Worm (Caenorhabditis elegans) whole organism, young adult: Measurements from ENCODE around the gene irg-3.
A peak's percentile ranks its signal among the peaks of the same experiment; 100 is the strongest.
"Not testable (repeated sequence)": the region's sequence is repeated elsewhere in the genome, so short reads cannot be mapped to it uniquely, and the experiment has no call there.

Experiments used
- B0035.1 ChIP-seq: sonication (generic microtip); optimal IDR thresholded peaks from 2 replicates; lab custom pipeline; 2016; ENCODE audit warnings: missing genetic modification characterization, mild to moderate bottlenecking, missing compliant biosample characterization, missing genotype, missing genetic modification reagents
- C17E4.6 ChIP-seq: fragments of 200-800 bp; sonication (Bioruptor generic); IDR thresholded peaks from 2 replicates; pipeline ENCODE4 v1.3.6; 2022; ENCODE audit warnings: missing genetic modification reagents, missing genetic modification characterization, missing compliant biosample characterization
- F52B5.7 ChIP-seq: sonication (generic microtip); optimal IDR thresholded peaks from 2 replicates; lab custom pipeline; 2016; ENCODE audit warnings: mild to moderate bottlenecking, missing genetic modification characterization, missing compliant biosample characterization
- K12H6.12 ChIP-seq: fragments of 200-800 bp; sonication (Bioruptor generic); optimal IDR thresholded peaks from 2 replicates; lab custom pipeline; 2018; ENCODE audit warnings: mild to moderate bottlenecking, missing genetic modification characterization, missing compliant biosample characterization
- Y67H2A.10 ChIP-seq: fragments of 200-800 bp; sonication (Bioruptor generic); conservative IDR thresholded peaks from 2 replicates; pipeline ENCODE4 v1.3.6; 2022; ENCODE audit warnings: missing genetic modification reagents, missing genetic modification characterization, missing compliant biosample characterization
- Y79H2A.3 ChIP-seq: fragments of 200-800 bp; sonication (Bioruptor generic); conservative IDR thresholded peaks from 2 replicates; pipeline ENCODE4 v1.3.6; 2022; ENCODE audit warnings: missing genetic modification reagents, missing genetic modification characterization, missing compliant biosample characterization
- Y95B8A.8 ChIP-seq: fragments of 200-800 bp; sonication (Bioruptor generic); IDR thresholded peaks from 2 replicates; pipeline ENCODE4 v1.3.6; 2022; ENCODE audit warnings: missing genetic modification reagents, missing genetic modification characterization, missing compliant biosample characterization
- akir-1 ChIP-seq: fragments of 200-800 bp; sonication (Bioruptor generic); optimal IDR thresholded peaks from 2 replicates; lab custom pipeline; 2018; ENCODE audit warnings: mild to moderate bottlenecking, missing genetic modification characterization, moderate library complexity, missing compliant biosample characterization
- ama-1 ChIP-seq, 3 experiments: fragments of 150-350 bp in 1 of 3; sonication (generic microtip) in 2 of 3; optimal IDR thresholded peaks; 2 replicates each; lab custom pipeline; 2014 to 2018; ENCODE audit warnings: missing biosample characterization in 2 of 3, missing genetic modification characterization in 2 of 3, missing genetic modification reagents in 2 of 3
- attf-3 ChIP-seq: fragments of 200-800 bp; sonication (Bioruptor generic); conservative IDR thresholded peaks from 2 replicates; pipeline ENCODE4 v1.3.6; 2022; ENCODE audit warnings: missing genetic modification reagents, missing genetic modification characterization, missing compliant biosample characterization
- attf-6 ChIP-seq: fragments of 200-800 bp; sonication (Bioruptor generic); IDR thresholded peaks from 2 replicates; pipeline ENCODE4 v1.3.6; 2022; ENCODE audit warnings: missing genetic modification reagents, missing genetic modification characterization, missing compliant biosample characterization
- bed-2 ChIP-seq: fragments of 200-800 bp; sonication (Bioruptor generic); IDR thresholded peaks from 2 replicates; pipeline ENCODE4 v1.3.6; 2022; ENCODE audit warnings: missing genetic modification reagents, missing genetic modification characterization, missing compliant biosample characterization
- chd-7 ChIP-seq: sonication (generic microtip); optimal IDR thresholded peaks from 2 replicates; lab custom pipeline; 2016; ENCODE audit warnings: mild to moderate bottlenecking, missing genetic modification characterization, moderate library complexity, missing compliant biosample characterization
- dox-1 ChIP-seq: fragments of 200-800 bp; sonication (Bioruptor generic); IDR thresholded peaks from 2 replicates; pipeline ENCODE4 v1.3.6; 2022; ENCODE audit warnings: missing genetic modification reagents, missing genetic modification characterization, missing compliant biosample characterization
- dpl-1 ChIP-seq: fragments of 150-350 bp; optimal IDR thresholded peaks from 2 replicates; lab custom pipeline; 2014; ENCODE audit warnings: missing biosample characterization, missing genetic modification reagents, missing genetic modification characterization
- efl-1 ChIP-seq: fragments of 150-350 bp; optimal IDR thresholded peaks from 2 replicates; lab custom pipeline; 2014; ENCODE audit warnings: missing biosample characterization, missing genetic modification reagents, missing genetic modification characterization
- ekl-4 ChIP-seq: fragments of 200-800 bp; sonication (Bioruptor generic); IDR thresholded peaks from 2 replicates; pipeline ENCODE4 v1.3.6; 2022; ENCODE audit warnings: missing genetic modification reagents, missing genetic modification characterization, missing compliant biosample characterization
- ets-4 ChIP-seq: fragments of 200-800 bp; sonication (Bioruptor generic); optimal IDR thresholded peaks from 2 replicates; lab custom pipeline; 2018; ENCODE audit warnings: mild to moderate bottlenecking, missing genetic modification characterization, missing compliant biosample characterization
- hlh-12 ChIP-seq: sonication (generic microtip); optimal IDR thresholded peaks from 2 replicates; lab custom pipeline; 2016; ENCODE audit warnings: missing genetic modification characterization, missing compliant biosample characterization
- hlh-26 ChIP-seq: fragments of 200-800 bp; sonication (Bioruptor generic); conservative IDR thresholded peaks from 2 replicates; pipeline ENCODE4 v1.3.6; 2022; ENCODE audit warnings: missing genetic modification reagents, missing genetic modification characterization, missing compliant biosample characterization
- hmg-20 ChIP-seq: fragments of 200-800 bp; sonication (Bioruptor generic); IDR thresholded peaks from 2 replicates; pipeline ENCODE4 v1.3.6; 2022; ENCODE audit warnings: missing genetic modification reagents, missing genetic modification characterization, missing compliant biosample characterization
- hrde-1 ChIP-seq: sonication (generic microtip); optimal IDR thresholded peaks from 2 replicates; lab custom pipeline; 2016; ENCODE audit warnings: missing genetic modification characterization, mild to moderate bottlenecking, missing compliant biosample characterization, moderate library complexity, missing genotype, missing genetic modification reagents, borderline replicate concordance
- hsf-1 ChIP-seq: fragments of 200-800 bp; sonication (Bioruptor generic); IDR thresholded peaks from 2 replicates; pipeline ENCODE4 v1.3.6; 2022; ENCODE audit warnings: missing genetic modification reagents, missing genetic modification characterization, missing compliant biosample characterization
- lag-1 ChIP-seq: fragments of 200-800 bp; sonication (Bioruptor generic); IDR thresholded peaks from 2 replicates; pipeline ENCODE4 v1.3.6; 2022; ENCODE audit warnings: missing genetic modification reagents, missing genetic modification characterization, missing compliant biosample characterization
- let-607 ChIP-seq, 2 experiments: fragments of 200-800 bp in 1 of 2; sonication (Bioruptor generic) in 1 of 2; sonication (generic microtip) in 1 of 2; optimal IDR thresholded peaks; 2 replicates each; lab custom pipeline; 2016 to 2018; ENCODE audit warnings: mild to moderate bottlenecking in 2 of 2, missing compliant biosample characterization in 2 of 2, missing genetic modification characterization in 2 of 2, moderate library complexity in 2 of 2, missing genotype in 1 of 2
- lsl-1 ChIP-seq: fragments of 200-800 bp; sonication (Bioruptor generic); optimal IDR thresholded peaks from 2 replicates; lab custom pipeline; 2018; ENCODE audit warnings: mild to moderate bottlenecking, missing genetic modification characterization, moderate library complexity, missing compliant biosample characterization
- madf-6 ChIP-seq: fragments of 200-800 bp; sonication (Bioruptor generic); IDR thresholded peaks from 2 replicates; pipeline ENCODE4 v1.3.6; 2022; ENCODE audit warnings: missing genetic modification reagents, missing genetic modification characterization, missing compliant biosample characterization
- madf-8 ChIP-seq: fragments of 200-800 bp; sonication (Bioruptor generic); conservative IDR thresholded peaks from 2 replicates; pipeline ENCODE4 v1.3.6; 2022; ENCODE audit warnings: missing genetic modification reagents, missing genetic modification characterization, missing compliant biosample characterization
- mes-4 ChIP-seq: sonication (generic microtip); optimal IDR thresholded peaks from 2 replicates; lab custom pipeline; 2016; ENCODE audit warnings: missing genotype, missing genetic modification characterization, missing compliant biosample characterization
- nfya-1 ChIP-seq: sonication (generic microtip); optimal IDR thresholded peaks from 2 replicates; lab custom pipeline; 2017; ENCODE audit warnings: antibody characterized with exemption, missing compliant biosample characterization, missing genetic modification characterization, borderline replicate concordance; ENCODE audit not compliant: insufficient read depth
- nfya-2 ChIP-seq: fragments of 200-800 bp; sonication (Bioruptor generic); IDR thresholded peaks from 2 replicates; pipeline ENCODE4 v1.3.6; 2022; ENCODE audit warnings: missing genetic modification reagents, missing genetic modification characterization, missing compliant biosample characterization
- nhr-120 ChIP-seq: fragments of 200-800 bp; sonication (Bioruptor generic); IDR thresholded peaks from 2 replicates; pipeline ENCODE4 v1.3.6; 2022; ENCODE audit warnings: missing genetic modification characterization, missing compliant biosample characterization
- nhr-179 ChIP-seq: sonication (generic microtip); optimal IDR thresholded peaks from 2 replicates; lab custom pipeline; 2016; ENCODE audit warnings: mild to moderate bottlenecking, missing genetic modification characterization, missing compliant biosample characterization
- nhr-80 ChIP-seq: sonication (generic microtip); optimal IDR thresholded peaks from 2 replicates; lab custom pipeline; 2016; ENCODE audit warnings: missing genetic modification characterization, missing compliant biosample characterization
- pbrm-1 ChIP-seq: fragments of 200-800 bp; sonication (Bioruptor generic); IDR thresholded peaks from 2 replicates; pipeline ENCODE4 v1.3.6; 2022; ENCODE audit warnings: missing genetic modification reagents, missing genetic modification characterization, missing compliant biosample characterization
- rec-8 ChIP-seq, 2 experiments: sonication (generic microtip); optimal IDR thresholded peaks; 2 replicates each; lab custom pipeline; 2016; ENCODE audit warnings: mild to moderate bottlenecking in 2 of 2, missing genetic modification characterization in 2 of 2, missing genetic modification reagents in 2 of 2, missing genotype in 2 of 2, missing biosample characterization in 1 of 2, missing compliant biosample characterization in 1 of 2, moderate library complexity in 1 of 2
- snpc-4 ChIP-seq, 5 experiments: fragments of 150-350 bp in 1 of 5; sonication (generic microtip) in 4 of 5; optimal IDR thresholded peaks; 2 replicates each; lab custom pipeline; 2014 to 2018; ENCODE audit warnings: missing genetic modification characterization in 5 of 5, missing biosample characterization in 3 of 5, antibody characterized with exemption in 2 of 5, mild to moderate bottlenecking in 2 of 5, missing compliant biosample characterization in 2 of 5, missing genotype in 2 of 5, moderate library complexity in 2 of 5, missing genetic modification reagents in 1 of 5
- tbp1 ChIP-seq: fragments of 200-800 bp; sonication (Bioruptor generic); optimal IDR thresholded peaks from 2 replicates; lab custom pipeline; 2018; ENCODE audit warnings: mild to moderate bottlenecking, missing genetic modification characterization, missing compliant biosample characterization
- zfh-2 ChIP-seq: fragments of 200-800 bp; sonication (Bioruptor generic); conservative IDR thresholded peaks from 2 replicates; pipeline ENCODE4 v1.3.6; 2022; ENCODE audit warnings: missing genetic modification reagents, missing genetic modification characterization, missing compliant biosample characterization
- ztf-26 ChIP-seq: sonication (generic microtip); optimal IDR thresholded peaks from 2 replicates; lab custom pipeline; 2017; ENCODE audit warnings: missing genetic modification characterization, missing compliant biosample characterization
- ztf-28 ChIP-seq: fragments of 200-800 bp; sonication (Bioruptor generic); IDR thresholded peaks from 2 replicates; pipeline ENCODE4 v1.3.6; 2022; ENCODE audit warnings: missing genetic modification reagents, missing genetic modification characterization, missing compliant biosample characterization
- ztf-6 ChIP-seq: fragments of 200-800 bp; sonication (Bioruptor generic); IDR thresholded peaks from 2 replicates; pipeline ENCODE4 v1.3.6; 2022; ENCODE audit warnings: missing genetic modification reagents, missing genetic modification characterization, missing compliant biosample characterization

irg-3 gene

ce11 chrV:2595720-2596119 is 3.3 kb downstream of the irg-3 start:
- TF ChIP-seq hsf-1 (GFP tag; lab: Robert Waterston, UW) (peak; percentile 70), madf-8 (GFP tag; lab: Robert Waterston, UW) (peak; percentile 32; the same call in 1 of the 2 replicates), hmg-20 (no peak), madf-6 (GFP tag; lab: Robert Waterston, UW) (peak; percentile 54; the same call in 1 of the 2 replicates), hlh-26 (GFP tag; lab: Robert Waterston, UW) (no peak), ztf-26 (tag; lab: Kevin White, UChicago) (no peak), dox-1 (GFP tag; lab: Robert Waterston, UW) (peak; percentile 22; the same call in 1 of the 2 replicates), zfh-2 (0 out of 2 replicates have a peak, but pooled peaks have one; percentile 34)
- TF ChIP-seq, all 124 proteins: peak for 5

ce11 chrV:2598830-2599229 is 6.4 kb downstream of the irg-3 start, which contains the start of gene F53E10.5:
TSS of gene F53E10.5 (minus strand) at chrV:2598930.
- not testable (repeated sequence) for TF ChIP-seq K12H6.12 (tag; lab: Kevin White, UChicago); ztf-6 (GFP tag; lab: Robert Waterston, UW); dpl-1 (GFP tag; lab: Kevin White, UChicago)

ce11 chrV:2600543-2600942 is 8.2 kb downstream of the irg-3 start:
- TF ChIP-seq akir-1 (GFP tag; lab: Kevin White, UChicago) (no peak), snpc-4 (GFP tag; optimal IDR thresholded peaks at IDR 0.05; lab: Kevin White, UChicago) (no peak), snpc-4 (tag; optimal IDR thresholded peaks at IDR 0.05; lab: Kevin White, UChicago) (peak in 2 of 4 experiments; percentile 47 to 57), chd-7 (tag; lab: Kevin White, UChicago) (no peak), attf-3 (GFP tag; lab: Robert Waterston, UW) (peak; percentile 68), hrde-1 (no peak), tbp1 (peak; percentile 55), attf-6 (GFP tag; lab: Robert Waterston, UW) (0 out of 2 replicates have a peak, but pooled peaks have one; percentile 29), nhr-120 (GFP tag; lab: Robert Waterston, UW) (no peak), Y95B8A.8 (peak; percentile 79; the same call in 1 of the 2 replicates), bed-2 (GFP tag; lab: Robert Waterston, UW) (peak; percentile 81), Y67H2A.10 (GFP tag; lab: Robert Waterston, UW) (peak; percentile 66), rec-8 (tag; optimal IDR thresholded peaks at IDR 0.05; lab: Kevin White, UChicago) (no peak), nfya-1 (tag; lab: Kevin White, UChicago) (no peak), Y79H2A.3 (no peak), madf-6 (GFP tag; lab: Robert Waterston, UW) (peak; percentile 80), hlh-12 (tag; lab: Kevin White, UChicago) (no peak), pbrm-1 (GFP tag; lab: Robert Waterston, UW) (peak; percentile 95), ekl-4 (GFP tag; lab: Robert Waterston, UW) (peak; percentile 90), B0035.1 (tag; lab: Kevin White, UChicago) (peak; percentile 22), ama-1 (optimal IDR thresholded peaks at IDR 0.05; lab: Kevin White, UChicago) (no peak), ama-1 (GFP tag; optimal IDR thresholded peaks at IDR 0.05; lab: Kevin White, UChicago) (no peak), mes-4 (tag; lab: Kevin White, UChicago) (no peak), ets-4 (GFP tag; lab: Kevin White, UChicago) (no peak), dpl-1 (GFP tag; lab: Kevin White, UChicago) (peak; percentile 87), lsl-1 (GFP tag; lab: Kevin White, UChicago) (peak; percentile 29), madf-8 (GFP tag; lab: Robert Waterston, UW) (peak; percentile 67), C17E4.6 (GFP tag; lab: Robert Waterston, UW) (peak; percentile 25; the same call in 1 of the 2 replicates), hlh-26 (GFP tag; lab: Robert Waterston, UW) (no peak), nhr-179 (tag; lab: Kevin White, UChicago) (no peak), lag-1 (GFP tag; lab: Robert Waterston, UW) (no peak), let-607 (tag; optimal IDR thresholded peaks at IDR 0.05; lab: Kevin White, UChicago) (peak; percentile 24 to 62), nhr-80 (tag; lab: Kevin White, UChicago) (peak; percentile 35), ztf-28 (GFP tag; lab: Robert Waterston, UW) (0 out of 2 replicates have a peak, but pooled peaks have one; percentile 62), efl-1 (GFP tag; lab: Kevin White, UChicago) (peak; percentile 88), F52B5.7 (no peak), nfya-2 (GFP tag; lab: Robert Waterston, UW) (0 out of 2 replicates have a peak, but pooled peaks have one; percentile 34)
